Worm (Caenorhabditis elegans) whole organism, L2 larva: ENCODE measurements around the gene tre-3.
A peak's percentile ranks its signal among the peaks of the same experiment; 100 is the strongest.

Source experiments
- C34F6.9 ChIP-seq: fragments of 150-350 bp; optimal IDR thresholded peaks from 2 replicates; lab custom pipeline; 2014; ENCODE audit warnings: missing biosample characterization, missing genetic modification characterization
- F13H6.1 ChIP-seq: sonication (generic microtip); optimal IDR thresholded peaks from 2 replicates; lab custom pipeline; 2016; ENCODE audit warnings: missing genetic modification characterization, missing compliant biosample characterization
- R02D3.7 ChIP-seq: fragments of 150-350 bp; optimal IDR thresholded peaks from 2 replicates; lab custom pipeline; 2014; ENCODE audit warnings: missing biosample characterization, missing genetic modification characterization
- Y55F3AM.14 ChIP-seq: fragments of 200-800 bp; sonication (Bioruptor generic); optimal IDR thresholded peaks from 2 replicates; lab custom pipeline; 2018; ENCODE audit warnings: mild to moderate bottlenecking, missing genetic modification characterization, missing compliant biosample characterization
- ZK546.5 ChIP-seq: sonication (generic microtip); optimal IDR thresholded peaks from 2 replicates; lab custom pipeline; 2017; ENCODE audit warnings: missing biosample characterization, missing genetic modification characterization
- alr-1 ChIP-seq: fragments of 150-350 bp; optimal IDR thresholded peaks from 2 replicates; lab custom pipeline; 2014; ENCODE audit warnings: missing biosample characterization, missing genetic modification characterization
- aly-2 ChIP-seq: fragments of 150-350 bp; optimal IDR thresholded peaks from 2 replicates; lab custom pipeline; 2014; ENCODE audit warnings: missing biosample characterization, missing genetic modification characterization
- ama-1 ChIP-seq: fragments of 150-350 bp; optimal IDR thresholded peaks from 2 replicates; lab custom pipeline; 2018; ENCODE audit warnings: inconsistent platforms
- blmp-1 ChIP-seq: sonication (generic microtip); optimal IDR thresholded peaks from 2 replicates; lab custom pipeline; 2017; ENCODE audit warnings: missing genetic modification characterization, mild to moderate bottlenecking, missing compliant biosample characterization, antibody characterized with exemption, moderate library complexity; ENCODE audit not compliant: insufficient read depth
- ceh-16 ChIP-seq: fragments of 150-350 bp; optimal IDR thresholded peaks from 2 replicates; lab custom pipeline; 2014; ENCODE audit warnings: missing biosample characterization, missing genetic modification characterization
- ceh-82 ChIP-seq: fragments of 150-350 bp; optimal IDR thresholded peaks from 2 replicates; lab custom pipeline; 2014; ENCODE audit warnings: missing biosample characterization, missing genetic modification characterization
- crh-2 ChIP-seq: sonication (generic microtip); optimal IDR thresholded peaks from 2 replicates; lab custom pipeline; 2017; ENCODE audit warnings: missing biosample characterization, missing genetic modification characterization
- dmd-4 ChIP-seq: sonication (generic microtip); optimal IDR thresholded peaks from 2 replicates; lab custom pipeline; 2017; ENCODE audit warnings: missing biosample characterization, missing genetic modification characterization
- egl-27 ChIP-seq: sonication (generic microtip); optimal IDR thresholded peaks from 3 replicates; lab custom pipeline; 2017; ENCODE audit warnings: missing biosample characterization, missing genetic modification reagents, missing genetic modification characterization
- elt-1 ChIP-seq: fragments of 150-350 bp; optimal IDR thresholded peaks from 2 replicates; lab custom pipeline; 2014; ENCODE audit warnings: missing biosample characterization, missing genetic modification characterization
- elt-3 ChIP-seq: sonication (generic microtip); optimal IDR thresholded peaks from 2 replicates; lab custom pipeline; 2017; ENCODE audit warnings: missing biosample characterization, missing genetic modification characterization
- fos-1 ChIP-seq: fragments of 150-350 bp; optimal IDR thresholded peaks from 2 replicates; lab custom pipeline; 2014; ENCODE audit warnings: missing biosample characterization, missing genetic modification characterization
- gmeb-1 ChIP-seq: fragments of 150-350 bp; optimal IDR thresholded peaks from 2 replicates; lab custom pipeline; 2014; ENCODE audit warnings: missing biosample characterization, missing genetic modification characterization
- lin-11 ChIP-seq: fragments of 150-350 bp; sonication (generic microtip); optimal IDR thresholded peaks from 2 replicates; lab custom pipeline; 2014; ENCODE audit warnings: missing biosample characterization, missing genetic modification characterization, inconsistent platforms, mixed read lengths
- lin-39 ChIP-seq: fragments of 150-350 bp; optimal IDR thresholded peaks from 2 replicates; lab custom pipeline; 2014; ENCODE audit warnings: missing biosample characterization, missing genetic modification reagents, missing genetic modification characterization
- mab-5 ChIP-seq: fragments of 150-350 bp; optimal IDR thresholded peaks from 2 replicates; lab custom pipeline; 2014; ENCODE audit warnings: missing biosample characterization, missing genetic modification characterization
- mbf-1 ChIP-seq: sonication (generic microtip); optimal IDR thresholded peaks from 2 replicates; lab custom pipeline; 2017; ENCODE audit warnings: missing biosample characterization, missing genetic modification characterization
- mdl-1 ChIP-seq, 2 experiments: fragments of 150-350 bp in 1 of 2; sonication (generic microtip) in 1 of 2; optimal IDR thresholded peaks; 2 replicates each; lab custom pipeline; 2017; ENCODE audit warnings: missing biosample characterization in 2 of 2, missing genetic modification characterization in 2 of 2
- nhr-11 ChIP-seq: fragments of 150-350 bp; optimal IDR thresholded peaks from 2 replicates; lab custom pipeline; 2014; ENCODE audit warnings: missing biosample characterization, missing genetic modification characterization
- nhr-21 ChIP-seq: fragments of 150-350 bp; optimal IDR thresholded peaks from 2 replicates; lab custom pipeline; 2014; ENCODE audit warnings: missing biosample characterization, missing genetic modification characterization
- nhr-23 ChIP-seq: fragments of 150-350 bp; optimal IDR thresholded peaks from 2 replicates; lab custom pipeline; 2014; ENCODE audit warnings: missing biosample characterization, missing genetic modification reagents, missing genetic modification characterization
- nhr-237 ChIP-seq: fragments of 150-350 bp; optimal IDR thresholded peaks from 2 replicates; lab custom pipeline; 2014; ENCODE audit warnings: missing biosample characterization, missing genetic modification characterization
- nhr-25 ChIP-seq: fragments of 150-350 bp; sonication (generic microtip); optimal IDR thresholded peaks from 3 replicates; lab custom pipeline; 2014; ENCODE audit warnings: missing biosample characterization, missing genetic modification characterization
- nhr-77 ChIP-seq: fragments of 150-350 bp; optimal IDR thresholded peaks from 2 replicates; lab custom pipeline; 2014; ENCODE audit warnings: missing biosample characterization, missing genetic modification characterization
- sem-4 ChIP-seq: fragments of 150-350 bp; optimal IDR thresholded peaks from 2 replicates; lab custom pipeline; 2014; ENCODE audit warnings: missing biosample characterization, missing genetic modification reagents, missing genetic modification characterization
- skn-1 ChIP-seq: sonication (generic microtip); optimal IDR thresholded peaks from 2 replicates; lab custom pipeline; 2017; ENCODE audit warnings: missing biosample characterization, missing genetic modification characterization
- sma-3 ChIP-seq: sonication (generic microtip); optimal IDR thresholded peaks from 2 replicates; lab custom pipeline; 2016; ENCODE audit warnings: missing genetic modification reagents, missing genetic modification characterization, missing compliant biosample characterization
- sma-9 ChIP-seq, 2 experiments: fragments of 150-350 bp in 1 of 2; sonication (generic microtip) in 1 of 2; optimal IDR thresholded peaks; 2 replicates each; lab custom pipeline; 2014 to 2016; ENCODE audit warnings: missing genetic modification characterization in 2 of 2, mild to moderate bottlenecking in 1 of 2, missing biosample characterization in 1 of 2, missing compliant biosample characterization in 1 of 2, missing genetic modification reagents in 1 of 2, moderate library complexity in 1 of 2
- snpc-4 ChIP-seq: fragments of 150-350 bp; optimal IDR thresholded peaks from 2 replicates; lab custom pipeline; 2014; ENCODE audit warnings: missing biosample characterization, missing genetic modification characterization
- unc-55 ChIP-seq: fragments of 150-350 bp; sonication (generic microtip); optimal IDR thresholded peaks from 3 replicates; lab custom pipeline; 2014; ENCODE audit warnings: missing biosample characterization, missing genetic modification reagents, missing genetic modification characterization
- unc-62 ChIP-seq: fragments of 150-350 bp; optimal IDR thresholded peaks from 2 replicates; lab custom pipeline; 2014; ENCODE audit warnings: missing biosample characterization, missing genetic modification reagents, missing genetic modification characterization
- zag-1 ChIP-seq: fragments of 150-350 bp; optimal IDR thresholded peaks from 2 replicates; lab custom pipeline; 2014; ENCODE audit warnings: missing biosample characterization, missing genetic modification characterization
- ztf-4 ChIP-seq: fragments of 150-350 bp; optimal IDR thresholded peaks from 2 replicates; lab custom pipeline; 2014; ENCODE audit warnings: missing biosample characterization, missing genetic modification characterization

Gene tre-3

ce11 chrV:11677030-11677429 is 38.7 kb downstream of the tre-3 start:
- TF ChIP-seq ama-1 (no peak), Y55F3AM.14 (GFP tag; lab: Kevin White, UChicago) (no peak), lin-39 (tag; lab: Kevin White, UChicago) (no peak), C34F6.9 (tag; lab: Kevin White, UChicago) (no peak), fos-1 (tag; lab: Kevin White, UChicago) (no peak), sma-3 (GFP tag; lab: Kevin White, UChicago) (no peak), ZK546.5 (tag; lab: Kevin White, UChicago) (no peak), nhr-21 (no peak), elt-3 (tag; lab: Kevin White, UChicago) (no peak), egl-27 (no peak), sem-4 (tag; lab: Kevin White, UChicago) (no peak), elt-1 (tag; lab: Kevin White, UChicago) (no peak), lin-11 (tag; lab: Kevin White, UChicago) (no peak), dmd-4 (tag; lab: Kevin White, UChicago) (no peak), crh-2 (no peak), mbf-1 (tag; lab: Kevin White, UChicago) (no peak), mab-5 (tag; lab: Kevin White, UChicago) (no peak), zag-1 (tag; lab: Kevin White, UChicago) (no peak), R02D3.7 (tag; lab: Kevin White, UChicago) (no peak), nhr-77 (tag; lab: Kevin White, UChicago) (no peak)

DNA sequence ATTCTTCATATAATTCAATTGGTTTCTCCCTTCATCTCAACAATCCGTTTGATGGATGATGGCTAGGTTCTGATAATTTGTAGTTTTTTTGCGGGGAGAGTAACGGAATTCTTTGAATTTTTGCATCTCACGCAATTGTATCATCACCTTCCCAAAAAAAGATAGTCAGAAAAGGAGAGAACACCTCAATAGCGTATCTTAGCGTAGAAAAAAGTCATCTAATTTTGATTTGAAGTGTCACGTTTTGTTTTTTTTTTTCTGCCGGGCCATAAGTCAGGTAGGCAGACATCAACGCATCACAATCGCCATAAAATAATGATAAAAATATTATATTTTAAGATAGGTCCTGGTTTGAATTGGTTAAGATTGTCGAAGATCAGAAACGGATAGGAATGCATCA is 39.2 kb downstream of the tre-3 start:
- TF ChIP-seq fos-1 (tag; lab: Kevin White, UChicago): peak; percentile 1
- TF ChIP-seq gmeb-1 (tag; lab: Kevin White, UChicago): peak; percentile 20
- TF ChIP-seq mbf-1 (tag; lab: Kevin White, UChicago): no peak
- peak; percentile 28 for TF ChIP-seq sma-9 (GFP tag; optimal IDR thresholded peaks at IDR 0.05; lab: Kevin White, UChicago)
- TF ChIP-seq sma-9 (tag; optimal IDR thresholded peaks at IDR 0.05; lab: Kevin White, UChicago): no peak
- no peak for TF ChIP-seq skn-1

ce11 chrV:11675638-11676037 is 40.1 kb downstream of the tre-3 start, which contains the start of gene ape-1:
Gene ape-1 (plus strand): TSS chrV:11675938.
- TF ChIP-seq snpc-4 (tag; lab: Kevin White, UChicago) (no peak), ZK546.5 (tag; lab: Kevin White, UChicago) (no peak), nhr-77 (tag; lab: Kevin White, UChicago) (no peak)

DNA sequence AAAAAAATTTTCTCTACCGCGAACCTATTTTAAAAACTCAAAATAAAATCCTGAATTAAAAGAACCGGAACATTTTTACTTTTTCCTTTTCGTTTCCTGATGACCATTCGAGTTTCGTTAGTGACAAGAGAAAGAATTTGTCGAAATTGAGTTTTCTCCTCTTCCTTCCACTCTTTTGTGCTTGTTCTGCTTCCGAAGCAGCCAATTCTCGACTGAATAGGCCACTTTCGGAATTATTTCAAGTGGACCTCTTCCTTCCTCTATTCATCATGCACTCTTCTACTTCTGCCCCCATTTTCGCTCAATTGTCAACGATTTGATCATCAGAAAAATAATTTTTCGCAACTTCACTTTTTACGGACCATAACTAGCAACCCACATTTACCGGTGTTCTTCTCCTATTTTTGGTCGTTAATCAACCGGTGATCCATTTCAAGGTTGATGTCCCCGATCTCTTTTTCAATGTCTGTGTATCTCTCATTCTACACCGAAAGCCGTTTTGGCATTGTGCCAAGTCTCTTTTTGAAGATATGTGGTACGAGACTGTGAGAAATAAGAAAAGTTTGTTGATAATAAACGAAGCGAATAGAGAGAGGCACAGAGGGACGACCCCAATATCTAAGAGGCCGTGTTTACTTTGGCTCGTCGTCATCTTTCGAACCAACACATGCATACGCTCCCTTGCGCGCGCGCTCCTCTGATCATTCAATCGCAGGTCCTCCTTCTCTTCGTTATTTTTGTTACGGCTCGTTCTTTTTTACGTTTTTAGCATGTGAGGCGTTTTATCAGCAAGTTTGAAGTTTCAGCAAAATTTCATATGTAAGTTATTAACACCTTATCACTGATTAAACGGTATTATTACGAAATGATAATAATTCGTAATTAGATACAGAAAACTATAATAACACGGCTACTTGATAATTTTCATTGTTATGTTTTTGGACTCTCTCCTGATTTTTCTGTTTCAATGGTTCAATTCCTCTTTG is 40.8 kb downstream of the tre-3 start:
- peak; percentile 35 for TF ChIP-seq sma-3 (GFP tag; lab: Kevin White, UChicago)
- TF ChIP-seq fos-1 (tag; lab: Kevin White, UChicago): peak; percentile 39
- no peak for TF ChIP-seq nhr-77 (tag; lab: Kevin White, UChicago)

DNA sequence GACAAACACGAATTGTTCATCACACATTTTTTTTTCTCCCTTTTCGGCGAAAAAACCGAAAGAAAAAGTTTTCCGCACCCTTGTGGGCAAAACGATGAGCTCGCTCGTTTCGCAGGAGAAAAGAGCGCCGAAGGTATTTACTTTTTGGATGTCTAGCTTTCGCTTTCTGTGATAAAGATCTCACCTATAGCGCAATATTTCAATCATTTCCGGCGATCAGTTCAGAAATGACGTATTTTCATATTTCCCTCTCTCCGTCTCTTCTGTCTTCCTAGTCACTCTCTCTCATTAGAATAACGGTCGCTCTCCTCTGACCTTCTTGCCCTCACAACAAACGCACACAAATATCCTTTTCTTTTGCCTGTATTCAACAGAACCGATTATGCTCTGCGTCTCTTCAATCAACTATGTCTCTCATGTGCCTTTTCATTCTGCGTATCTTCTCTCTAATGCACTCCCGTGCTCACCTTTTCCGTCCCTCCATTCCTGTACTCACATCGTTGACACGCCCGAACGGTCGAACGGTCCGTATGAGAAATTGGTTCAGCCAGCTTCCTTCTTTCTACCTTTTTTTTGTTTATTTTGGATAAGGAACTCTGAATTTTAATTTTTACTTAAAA is 41.8 kb downstream of the tre-3 start:
- TF ChIP-seq lin-39 (tag; lab: Kevin White, UChicago) (no peak), F13H6.1 (tag; lab: Kevin White, UChicago) (no peak), snpc-4 (tag; lab: Kevin White, UChicago) (no peak), elt-3 (tag; lab: Kevin White, UChicago) (no peak), skn-1 (no peak), unc-62 (GFP tag; lab: Kevin White, UChicago) (no peak), ceh-82 (tag; lab: Kevin White, UChicago) (no peak), sma-3 (GFP tag; lab: Kevin White, UChicago) (no peak), mdl-1 (tag; optimal IDR thresholded peaks at IDR 0.05; lab: Kevin White, UChicago) (no peak), ZK546.5 (tag; lab: Kevin White, UChicago) (no peak), nhr-25 (tag; lab: Kevin White, UChicago) (peak; percentile 19), nhr-11 (tag; lab: Kevin White, UChicago) (no peak), ceh-16 (tag; lab: Kevin White, UChicago) (peak; percentile 20), gmeb-1 (tag; lab: Kevin White, UChicago) (no peak), unc-55 (no peak), ztf-4 (no peak), blmp-1 (tag; lab: Kevin White, UChicago) (peak; percentile 42), R02D3.7 (tag; lab: Kevin White, UChicago) (no peak), mbf-1 (tag; lab: Kevin White, UChicago) (no peak), elt-1 (tag; lab: Kevin White, UChicago) (no peak), sma-9 (GFP tag; optimal IDR thresholded peaks at IDR 0.05; lab: Kevin White, UChicago) (peak; percentile 57), sma-9 (tag; optimal IDR thresholded peaks at IDR 0.05; lab: Kevin White, UChicago) (no peak), fos-1 (tag; lab: Kevin White, UChicago) (peak; percentile 19), sem-4 (tag; lab: Kevin White, UChicago) (peak; percentile 6), nhr-237 (no peak), nhr-21 (no peak), alr-1 (tag; lab: Kevin White, UChicago) (no peak), lin-11 (tag; lab: Kevin White, UChicago) (no peak), dmd-4 (tag; lab: Kevin White, UChicago) (no peak), nhr-23 (tag; lab: Kevin White, UChicago) (no peak), aly-2 (tag; lab: Kevin White, UChicago) (no peak), mab-5 (tag; lab: Kevin White, UChicago) (no peak)
